Fruit fly (Drosophila melanogaster): Measurements from ENCODE around the gene CG31522.

Gene CG31522

dm6 chr3R:4479038-4479988 is 16.6 kb upstream of the CG31522 start, which contains the start of gene CG31523:
Gene CG31523, minus strand, starts transcription at chr3R:4479207.
- TF ChIP-seq sage (GFP tag; optimal IDR thresholded peaks at IDR 0.05) (peak; percentile 1), Jra (GFP tag; optimal IDR thresholded peaks at IDR 0.05) (no peak), CG9705 (GFP tag; optimal IDR thresholded peaks at IDR 0.05) (no peak), HLH106 (tag; optimal IDR thresholded peaks at IDR 0.05) (peak; percentile 13), Myc (optimal IDR thresholded peaks at IDR 0.05) (peak; percentile 100), jim (GFP tag; optimal IDR thresholded peaks at IDR 0.05) (no peak), Sp1 (GFP tag; optimal IDR thresholded peaks at IDR 0.05) (no peak), woc (GFP tag; optimal IDR thresholded peaks at IDR 0.05) (peak; percentile 83), brk (GFP tag; optimal IDR thresholded peaks at IDR 0.05) (peak; percentile 28)

dm6 chr3R:4478220-4479037 is 15.7 kb upstream of the CG31522 start:
- TF ChIP-seq h (GFP tag; optimal IDR thresholded peaks at IDR 0.05) (peak; percentile 91), rgr (GFP tag; optimal IDR thresholded peaks at IDR 0.05) (peak; percentile 90), CrebA (GFP tag; optimal IDR thresholded peaks at IDR 0.05; ENCODE audit: borderline replicate concordance) (peak; percentile 69), usp (GFP tag; optimal IDR thresholded peaks at IDR 0.05) (no peak), br (GFP tag; optimal IDR thresholded peaks at IDR 0.05) (peak; percentile 90), dsf (GFP tag; optimal IDR thresholded peaks at IDR 0.05; ENCODE audit: borderline replicate concordance) (peak; percentile 66), Hr83 (GFP tag; optimal IDR thresholded peaks at IDR 0.05; ENCODE audit: poor library complexity, severe bottlenecking) (peak; percentile 85), HLH106 (tag; optimal IDR thresholded peaks at IDR 0.05) (peak; percentile 64), woc (GFP tag; optimal IDR thresholded peaks at IDR 0.05) (peak; percentile 60), jim (GFP tag; optimal IDR thresholded peaks at IDR 0.05) (no peak), dl (GFP tag; optimal IDR thresholded peaks at IDR 0.05; ENCODE audit: insufficient read depth in 1 of 2, partially characterized antibody in 2 of 2) (peak; percentile 61 to 63), brk (GFP tag; optimal IDR thresholded peaks at IDR 0.05) (peak; percentile 78), lola (GFP tag; optimal IDR thresholded peaks at IDR 0.05) (no peak), OdsH (GFP tag; optimal IDR thresholded peaks at IDR 0.05) (peak; percentile 85), sage (GFP tag; optimal IDR thresholded peaks at IDR 0.05) (peak; percentile 78), dmrt93B (GFP tag; optimal IDR thresholded peaks at IDR 0.05) (peak; percentile 45), Dfd (GFP tag; optimal IDR thresholded peaks at IDR 0.05) (no peak), Hr78 (GFP tag; optimal IDR thresholded peaks at IDR 0.05) (no peak), fru (GFP tag; optimal IDR thresholded peaks at IDR 0.05) (peak; percentile 88), Sp1 (GFP tag; optimal IDR thresholded peaks at IDR 0.05) (peak; percentile 71), Mio (GFP tag; optimal IDR thresholded peaks at IDR 0.05) (peak; percentile 55), ey (GFP tag; optimal IDR thresholded peaks at IDR 0.05) (peak; percentile 79), foxo (GFP tag; optimal IDR thresholded peaks at IDR 0.05) (peak in 1 of 2 experiments; percentile 91), Abd-B (GFP tag; optimal IDR thresholded peaks at IDR 0.05) (no peak), N (GFP tag; optimal IDR thresholded peaks at IDR 0.05) (peak; percentile 36), Jra (GFP tag; optimal IDR thresholded peaks at IDR 0.05) (peak; percentile 79), Rel (GFP tag; optimal IDR thresholded peaks at IDR 0.05) (no peak), Rel (tag; optimal IDR thresholded peaks at IDR 0.05) (peak; percentile 62), Vsx2 (GFP tag; optimal IDR thresholded peaks at IDR 0.05; ENCODE audit: partially characterized antibody) (peak; percentile 79), psq (GFP tag; optimal IDR thresholded peaks at IDR 0.05) (peak; percentile 68), Hnf4 (GFP tag; optimal IDR thresholded peaks at IDR 0.05) (peak; percentile 77), CG32264 (GFP tag; optimal IDR thresholded peaks at IDR 0.05) (peak; percentile 77), pan (optimal IDR thresholded peaks at IDR 0.05) (no peak), Myc (optimal IDR thresholded peaks at IDR 0.05) (no peak), Dif (GFP tag; optimal IDR thresholded peaks at IDR 0.05; ENCODE audit: partially characterized antibody) (peak; percentile 86), sv (GFP tag; optimal IDR thresholded peaks at IDR 0.05) (peak; percentile 91), CG9705 (GFP tag; optimal IDR thresholded peaks at IDR 0.05) (no peak)
